Worm (Caenorhabditis elegans) whole organism, L1 larva: Measurements from ENCODE around the gene F54D5.4.

Source experiments
- lin-39 ChIP-seq: fragments of 150-350 bp; optimal IDR thresholded peaks from 2 replicates; lab custom pipeline; 2014; ENCODE audit warnings: missing biosample characterization, missing genetic modification reagents, missing genetic modification characterization
- mep-1 ChIP-seq: fragments of 150-350 bp; optimal IDR thresholded peaks from 2 replicates; lab custom pipeline; 2014; ENCODE audit warnings: missing biosample characterization, missing genetic modification characterization
- nhr-237 ChIP-seq: fragments of 150-350 bp; optimal IDR thresholded peaks from 2 replicates; lab custom pipeline; 2014; ENCODE audit warnings: missing biosample characterization, missing genetic modification characterization
- nhr-47 ChIP-seq: sonication (generic microtip); optimal IDR thresholded peaks from 2 replicates; lab custom pipeline; 2016; ENCODE audit warnings: mild to moderate bottlenecking, missing genetic modification characterization, moderate library complexity, missing compliant biosample characterization
- pqm-1 ChIP-seq: sonication (generic microtip); optimal IDR thresholded peaks from 3 replicates; lab custom pipeline; 2017; ENCODE audit warnings: missing biosample characterization, missing genetic modification characterization
- tbx-2 ChIP-seq: sonication (generic microtip); optimal IDR thresholded peaks from 2 replicates; lab custom pipeline; 2016; ENCODE audit warnings: missing genetic modification characterization, missing compliant biosample characterization

DNA sequence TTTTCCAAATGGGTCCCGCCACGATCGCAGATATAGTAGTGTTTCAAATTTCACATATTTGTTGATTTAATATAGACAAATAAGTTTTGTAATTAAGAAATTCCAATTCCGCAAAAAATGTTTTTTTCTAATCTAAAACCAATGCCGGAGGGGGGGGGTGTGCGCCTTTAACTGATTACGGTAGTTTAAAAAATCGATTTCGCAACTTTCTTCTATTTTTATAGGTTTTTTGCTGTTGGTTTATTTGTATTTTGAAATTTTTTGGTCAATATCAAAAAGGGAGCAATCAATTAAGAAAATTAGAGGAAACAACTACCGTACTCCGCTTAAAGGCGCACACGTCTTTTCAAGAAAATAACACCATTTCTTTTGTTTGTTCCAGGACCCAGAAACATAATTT, 21.9 kb downstream of the F54D5.4 start:
- TF ChIP-seq lin-39 (tag; lab: Kevin White, UChicago) (no peak), pqm-1 (tag; lab: Kevin White, UChicago) (no peak), mep-1 (no peak), nhr-47 (tag; lab: Kevin White, UChicago) (no peak), nhr-237 (no peak), tbx-2 (no peak)
